Fruit fly (Drosophila melanogaster) whole organism, embryonic: ENCODE measurements around the gene CG4133.
A peak's percentile ranks its signal among the peaks of the same experiment; 100 is the strongest.

Experiments
- Bteb2 ChIP-seq: fragments of 200-800 bp; sonication (Bioruptor generic); optimal IDR thresholded peaks from 2 replicates; lab custom pipeline; 2016; ENCODE audit warnings: missing biosample characterization, missing genetic modification characterization
- CG10321 ChIP-seq: fragments of 200-800 bp; sonication (Bioruptor generic); IDR thresholded peaks from 2 replicates; pipeline ENCODE4 v1.3.6; 2022; ENCODE audit warnings: missing biosample characterization, missing genetic modification characterization
- CG10959 ChIP-seq: fragments of 200-800 bp; sonication (Bioruptor generic); IDR thresholded peaks from 2 replicates; pipeline ENCODE4 v1.3.6; 2022; ENCODE audit warnings: missing biosample characterization, missing genetic modification characterization
- CG11093 ChIP-seq: fragments of 200-800 bp; sonication (Bioruptor generic); IDR thresholded peaks from 3 replicates; pipeline ENCODE4 v1.3.6; 2022; ENCODE audit warnings: missing biosample characterization, missing genetic modification characterization
- CG13775 ChIP-seq: fragments of 200-800 bp; sonication (Bioruptor generic); optimal IDR thresholded peaks from 3 replicates; lab custom pipeline; 2017; ENCODE audit warnings: missing biosample characterization, mild to moderate bottlenecking, missing genetic modification characterization
- CG14710 ChIP-seq: fragments of 200-800 bp; sonication (Bioruptor generic); optimal IDR thresholded peaks from 3 replicates; lab custom pipeline; 2019; ENCODE audit warnings: missing biosample characterization, mild to moderate bottlenecking, missing genetic modification characterization, moderate library complexity
- CG1529 ChIP-seq: fragments of 200-800 bp; sonication (Bioruptor generic); optimal IDR thresholded peaks from 3 replicates; lab custom pipeline; 2018; ENCODE audit warnings: missing biosample characterization, missing genetic modification characterization
- CG15601 ChIP-seq: fragments of 200-800 bp; sonication (Bioruptor generic); optimal IDR thresholded peaks from 3 replicates; lab custom pipeline; 2019; ENCODE audit warnings: missing biosample characterization, mild to moderate bottlenecking, missing genetic modification characterization, moderate library complexity
- CG1602 ChIP-seq: fragments of 200-800 bp; sonication (Bioruptor generic); optimal IDR thresholded peaks from 3 replicates; lab custom pipeline; 2016; ENCODE audit warnings: missing biosample characterization, missing genetic modification characterization
- CG16779 ChIP-seq: fragments of 200-800 bp; sonication (Bioruptor generic); IDR thresholded peaks from 2 replicates; pipeline ENCODE4 v1.3.6; 2022; ENCODE audit warnings: missing biosample characterization, missing genetic modification characterization
- CG16863 ChIP-seq: fragments of 200-800 bp; sonication (Bioruptor generic); optimal IDR thresholded peaks from 3 replicates; lab custom pipeline; 2016; ENCODE audit warnings: missing biosample characterization, missing genetic modification characterization
- CG17328 ChIP-seq: fragments of 200-800 bp; sonication (Bioruptor generic); IDR thresholded peaks from 2 replicates; pipeline ENCODE4 v1.3.6; 2022; ENCODE audit warnings: missing biosample characterization, missing genetic modification characterization
- CG18476 ChIP-seq: fragments of 200-800 bp; sonication (Bioruptor generic); optimal IDR thresholded peaks from 2 replicates; lab custom pipeline; 2016; ENCODE audit warnings: missing biosample characterization, mild to moderate bottlenecking, missing genetic modification characterization
- CG18619 ChIP-seq: fragments of 200-800 bp; sonication (Bioruptor generic); optimal IDR thresholded peaks from 3 replicates; lab custom pipeline; 2017; ENCODE audit warnings: missing biosample characterization, mild to moderate bottlenecking, missing genetic modification characterization
- CG2875 ChIP-seq: fragments of 200-800 bp; sonication (Bioruptor generic); optimal IDR thresholded peaks from 2 replicates; lab custom pipeline; 2017; ENCODE audit warnings: missing biosample characterization, mild to moderate bottlenecking, missing genetic modification characterization, missing genetic modification reagents
- CG3407 ChIP-seq: fragments of 200-800 bp; sonication (Bioruptor generic); optimal IDR thresholded peaks from 2 replicates; lab custom pipeline; 2018; ENCODE audit warnings: missing biosample characterization, mild to moderate bottlenecking, missing genetic modification characterization
- CG34224 ChIP-seq: fragments of 200-800 bp; sonication (Bioruptor generic); IDR thresholded peaks from 3 replicates; pipeline ENCODE4 v1.3.6; 2022; ENCODE audit warnings: missing biosample characterization, missing genetic modification characterization; ENCODE audit not compliant: partially characterized antibody
- CG3995 ChIP-seq: fragments of 200-800 bp; sonication (Bioruptor generic); optimal IDR thresholded peaks from 3 replicates; lab custom pipeline; 2016; ENCODE audit warnings: missing biosample characterization, missing genetic modification characterization
- CG4404 ChIP-seq: fragments of 200-800 bp; sonication (Bioruptor generic); IDR thresholded peaks from 2 replicates; pipeline ENCODE4 v1.3.6; 2022; ENCODE audit warnings: missing biosample characterization, missing genetic modification characterization
- CG5180 ChIP-seq: fragments of 200-800 bp; sonication (Bioruptor generic); optimal IDR thresholded peaks from 3 replicates; lab custom pipeline; 2017; ENCODE audit warnings: missing biosample characterization, missing genetic modification characterization, mild to moderate bottlenecking, moderate library complexity, missing genetic modification reagents
- CG6654 ChIP-seq: fragments of 200-800 bp; sonication (Bioruptor generic); optimal IDR thresholded peaks from 2 replicates; lab custom pipeline; 2017; ENCODE audit warnings: missing biosample characterization, mild to moderate bottlenecking, missing genetic modification characterization
- CG7556 ChIP-seq: fragments of 200-800 bp; sonication (Bioruptor generic); optimal IDR thresholded peaks from 2 replicates; lab custom pipeline; 2017; ENCODE audit warnings: missing biosample characterization, mild to moderate bottlenecking, missing genetic modification characterization
- CG7839 ChIP-seq: fragments of 200-800 bp; sonication (Bioruptor generic); optimal IDR thresholded peaks from 3 replicates; lab custom pipeline; 2018; ENCODE audit warnings: missing biosample characterization, mild to moderate bottlenecking, missing genetic modification characterization, moderate library complexity
- D19B ChIP-seq: fragments of 200-800 bp; sonication (Bioruptor generic); optimal IDR thresholded peaks from 2 replicates; lab custom pipeline; 2017; ENCODE audit warnings: missing biosample characterization, mild to moderate bottlenecking, missing genetic modification characterization
- Hr39 ChIP-seq: fragments of >200 bp; optimal IDR thresholded peaks from 2 replicates; lab custom pipeline; 2017
- Neu2 ChIP-seq: fragments of 200-800 bp; sonication (Bioruptor generic); optimal IDR thresholded peaks from 3 replicates; lab custom pipeline; 2016; ENCODE audit warnings: missing biosample characterization, missing genetic modification characterization, borderline replicate concordance
- Nf-YB ChIP-seq: fragments of 200-800 bp; sonication (Bioruptor generic); optimal IDR thresholded peaks from 3 replicates; lab custom pipeline; 2019; ENCODE audit warnings: missing biosample characterization, mild to moderate bottlenecking, missing genetic modification characterization, moderate library complexity
- Six4 ChIP-seq: fragments of 200-800 bp; sonication (Bioruptor generic); optimal IDR thresholded peaks from 2 replicates; lab custom pipeline; 2016; ENCODE audit warnings: missing biosample characterization, missing genetic modification characterization
- Sox100B ChIP-seq: fragments of 200-800 bp; sonication (Bioruptor generic); optimal IDR thresholded peaks from 3 replicates; lab custom pipeline; 2018; ENCODE audit warnings: missing biosample characterization, mild to moderate bottlenecking, missing genetic modification characterization
- Tbp ChIP-seq: fragments of >200 bp; optimal IDR thresholded peaks from 2 replicates; lab custom pipeline; 2018; ENCODE audit warnings: missing biosample characterization, missing genetic modification characterization
- Usf ChIP-seq: fragments of 200-800 bp; sonication (Bioruptor generic); optimal IDR thresholded peaks from 2 replicates; lab custom pipeline; 2017; ENCODE audit warnings: missing genotype, missing biosample characterization, missing genetic modification characterization
- ac ChIP-seq: fragments of 200-800 bp; sonication (Bioruptor generic); optimal IDR thresholded peaks from 3 replicates; lab custom pipeline; 2017; ENCODE audit warnings: missing biosample characterization, mild to moderate bottlenecking, missing genetic modification characterization
- cad ChIP-seq: fragments of >200 bp; optimal IDR thresholded peaks from 2 replicates; lab custom pipeline; 2017; ENCODE audit warnings: missing biosample characterization, missing genetic modification characterization
- chm ChIP-seq: fragments of 200-800 bp; sonication (Bioruptor generic); IDR thresholded peaks from 2 replicates; pipeline ENCODE4 v1.3.6; 2022; ENCODE audit warnings: missing biosample characterization, missing genetic modification characterization
- corto ChIP-seq: fragments of 200-800 bp; sonication (Bioruptor generic); optimal IDR thresholded peaks from 2 replicates; lab custom pipeline; 2016; ENCODE audit warnings: missing biosample characterization, mild to moderate bottlenecking, missing genetic modification characterization, moderate library complexity
- crol ChIP-seq: fragments of 200-800 bp; sonication (Bioruptor generic); IDR thresholded peaks from 2 replicates; pipeline ENCODE4 v1.3.6; 2022; ENCODE audit warnings: missing biosample characterization, missing genetic modification characterization
- dmrt11E ChIP-seq: fragments of 200-800 bp; sonication (Bioruptor generic); optimal IDR thresholded peaks from 3 replicates; lab custom pipeline; 2018; ENCODE audit warnings: missing biosample characterization, mild to moderate bottlenecking, missing genetic modification characterization, moderate library complexity
- exex ChIP-seq: fragments of 200-800 bp; sonication (Bioruptor generic); optimal IDR thresholded peaks from 4 replicates; lab custom pipeline; 2018; ENCODE audit warnings: missing biosample characterization, mild to moderate bottlenecking, missing genetic modification characterization, moderate library complexity
- ftz-f1 ChIP-seq: fragments of 200-800 bp; sonication (Bioruptor generic); optimal IDR thresholded peaks from 2 replicates; lab custom pipeline; 2016; ENCODE audit warnings: missing biosample characterization, missing genetic modification characterization
- gcm ChIP-seq: fragments of 200-800 bp; sonication (Bioruptor generic); optimal IDR thresholded peaks from 2 replicates; lab custom pipeline; 2019; ENCODE audit warnings: missing biosample characterization, mild to moderate bottlenecking, missing genetic modification characterization, moderate library complexity
- gem ChIP-seq: fragments of 200-800 bp; sonication (Bioruptor generic); optimal IDR thresholded peaks from 2 replicates; lab custom pipeline; 2019; ENCODE audit warnings: missing biosample characterization, mild to moderate bottlenecking, missing genetic modification characterization, moderate library complexity
- ham ChIP-seq: fragments of 200-800 bp; sonication (Bioruptor generic); IDR thresholded peaks from 2 replicates; pipeline ENCODE4 v1.3.6; 2022; ENCODE audit warnings: missing biosample characterization, missing genetic modification characterization
- lmd ChIP-seq: fragments of 200-800 bp; sonication (Bioruptor generic); IDR thresholded peaks from 2 replicates; pipeline ENCODE4 v1.3.6; 2022; ENCODE audit warnings: missing biosample characterization, missing genetic modification characterization
- org-1 ChIP-seq: fragments of 200-800 bp; sonication (Bioruptor generic); optimal IDR thresholded peaks from 2 replicates; lab custom pipeline; 2017; ENCODE audit warnings: missing biosample characterization, missing genetic modification characterization
- sim ChIP-seq: fragments of 200-800 bp; sonication (Bioruptor generic); IDR thresholded peaks from 2 replicates; pipeline ENCODE4 v1.3.6; 2022; ENCODE audit warnings: missing biosample characterization, missing genetic modification characterization
- tio ChIP-seq: fragments of 200-800 bp; sonication (Bioruptor generic); optimal IDR thresholded peaks from 2 replicates; lab custom pipeline; 2017; ENCODE audit warnings: missing biosample characterization, missing genetic modification characterization, inconsistent platforms
- twi ChIP-seq: fragments of 200-800 bp; optimal IDR thresholded peaks from 2 replicates; lab custom pipeline; 2019; ENCODE audit warnings: missing biosample characterization, mild to moderate bottlenecking, missing genetic modification characterization, moderate library complexity
- wdn ChIP-seq: fragments of 200-800 bp; sonication (Bioruptor generic); IDR thresholded peaks from 2 replicates; pipeline ENCODE4 v1.3.6; 2022; ENCODE audit warnings: missing biosample characterization, missing genetic modification characterization
- zfh1 ChIP-seq: fragments of 200-800 bp; sonication (Bioruptor generic); IDR thresholded peaks from 3 replicates; pipeline ENCODE4 v1.3.6; 2022; ENCODE audit warnings: missing biosample characterization, missing genetic modification characterization

Gene CG4133

dm6 chr2L:440638-441454, 14.5 kb upstream of the CG4133 start (continued):
- TF ChIP-seq CG7839 (tag; lab: Kevin White, UChicago) (peak; percentile 52), Neu2 (GFP tag; lab: Kevin White, UChicago) (no peak), exex (tag; lab: Kevin White, UChicago) (no peak), ac (GFP tag; lab: Kevin White, UChicago) (peak; percentile 58), Tbp (GFP tag; lab: Kevin White, UChicago) (no peak), Bteb2 (GFP tag; lab: Kevin White, UChicago) (no peak), CG10959 (peak; percentile 76), CG17328 (GFP tag; lab: Robert Waterston, UW) (0 out of 2 replicates have a peak, but pooled peaks have one; percentile 14), CG18619 (GFP tag; lab: Kevin White, UChicago) (peak; percentile 9), CG16863 (GFP tag; lab: Kevin White, UChicago) (no peak), org-1 (GFP tag; lab: Kevin White, UChicago) (no peak), dmrt11E (tag; lab: Kevin White, UChicago) (peak; percentile 96), ham (no peak), CG11093 (peak; percentile 44; the same call in 1 of the 3 replicates), CG16779 (GFP tag; lab: Robert Waterston, UW) (no peak), CG14710 (tag; lab: Kevin White, UChicago) (peak; percentile 82), CG15601 (tag; lab: Kevin White, UChicago) (peak; percentile 65), ftz-f1 (GFP tag; lab: Kevin White, UChicago) (no peak), CG13775 (GFP tag; lab: Kevin White, UChicago) (peak; percentile 68), cad (GFP tag; lab: Kevin White, UChicago) (no peak), twi (tag; lab: Kevin White, UChicago) (peak; percentile 21), CG2875 (peak; percentile 44), CG3995 (GFP tag; lab: Kevin White, UChicago) (no peak), crol (GFP tag; lab: Robert Waterston, UW) (peak; percentile 73), chm (GFP tag; lab: Robert Waterston, UW) (0 out of 2 replicates have a peak, but pooled peaks have one; percentile 26), corto (GFP tag; lab: Kevin White, UChicago) (peak; percentile 66), gcm (GFP tag; lab: Kevin White, UChicago) (peak; percentile 54), CG1602 (GFP tag; lab: Kevin White, UChicago) (peak; percentile 42), CG34224 (no peak), CG5180 (no peak), Usf (GFP tag; lab: Kevin White, UChicago) (peak; percentile 61), tio (GFP tag; lab: Kevin White, UChicago) (peak; percentile 55), CG7556 (GFP tag; lab: Kevin White, UChicago) (peak; percentile 65), D19B (GFP tag; lab: Kevin White, UChicago) (peak; percentile 63), CG6654 (GFP tag; lab: Kevin White, UChicago) (no peak), CG1529 (GFP tag; lab: Kevin White, UChicago) (peak; percentile 43), CG3407 (GFP tag; lab: Kevin White, UChicago) (peak; percentile 23), CG4404 (GFP tag; lab: Robert Waterston, UW) (peak; percentile 70), sim (GFP tag; lab: Robert Waterston, UW) (no peak), Sox100B (GFP tag; lab: Kevin White, UChicago) (peak; percentile 52), lmd (GFP tag; lab: Robert Waterston, UW) (peak; percentile 18; the same call in 1 of the 2 replicates), CG18476 (GFP tag; lab: Kevin White, UChicago) (peak; percentile 1), Nf-YB (GFP tag; lab: Kevin White, UChicago) (peak; percentile 57), CG10321 (GFP tag; lab: Robert Waterston, UW) (no peak), wdn (no peak), gem (tag; lab: Kevin White, UChicago) (peak; percentile 81), Hr39 (no peak), zfh1 (GFP tag; lab: Robert Waterston, UW) (peak; percentile 59; the same call in 2 of the 3 replicates), Six4 (GFP tag; lab: Kevin White, UChicago) (peak; percentile 32)
